Worm (Caenorhabditis elegans) whole organism, L1 larva: Measurements from ENCODE around the gene Y77E11A.7.

Experiments
- alr-1 ChIP-seq: fragments of 200-800 bp; sonication (Bioruptor generic); optimal IDR thresholded peaks from 2 replicates; lab custom pipeline; 2018; ENCODE audit warnings: borderline replicate concordance, mild to moderate bottlenecking, missing genetic modification characterization, missing compliant biosample characterization
- aly-2 ChIP-seq: fragments of 150-350 bp; optimal IDR thresholded peaks from 2 replicates; lab custom pipeline; 2014; ENCODE audit warnings: missing biosample characterization, missing genetic modification characterization
- ces-1 ChIP-seq: fragments of 150-350 bp; optimal IDR thresholded peaks from 2 replicates; lab custom pipeline; 2014; ENCODE audit warnings: missing biosample characterization, missing genetic modification reagents, missing genetic modification characterization

DNA sequence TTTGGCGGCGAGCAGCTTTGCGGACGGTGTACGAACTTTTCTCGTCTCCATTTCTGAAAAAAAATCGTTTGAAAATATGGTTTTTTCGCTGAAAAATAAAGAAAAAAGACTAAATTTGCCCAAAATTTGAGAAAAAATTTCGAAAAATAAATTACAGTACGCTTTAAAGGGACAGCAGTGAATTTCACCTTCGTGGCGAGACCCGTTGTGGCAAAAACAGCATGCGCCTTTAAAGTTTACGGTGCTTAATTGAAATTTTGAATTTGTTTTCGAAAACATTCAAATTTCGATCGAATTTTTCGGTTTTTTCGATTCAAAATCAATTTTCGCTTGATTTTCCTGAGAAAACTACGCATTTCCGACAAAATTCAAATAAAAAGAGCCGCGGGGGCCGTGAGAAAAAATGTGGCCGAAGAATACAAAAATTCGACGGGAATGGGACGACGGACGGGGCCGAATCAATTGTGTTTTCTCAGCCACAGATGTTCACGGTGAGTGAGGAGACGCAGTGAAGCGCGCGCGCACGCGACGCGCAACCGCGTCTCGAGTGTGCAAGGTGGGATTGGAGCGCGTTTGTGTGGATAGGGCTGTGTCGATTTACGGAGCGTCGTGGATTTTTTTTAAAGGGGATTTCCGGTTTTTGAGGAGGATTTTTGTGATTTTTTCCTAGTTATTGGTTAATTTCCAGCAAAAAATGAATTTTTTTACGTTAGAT is at the start of gene Y77E11A.7:
- TF ChIP-seq alr-1, result no peak
- TF ChIP-seq aly-2 (tag; lab: Kevin White, UChicago), result peak; percentile 41
- TF ChIP-seq ces-1 (GFP tag; lab: Kevin White, UChicago), result no peak
